Fruit fly (Drosophila melanogaster) Kc167 (cell line): Measurements from ENCODE around the gene niki.

ENCODE experiments used
- Myc ChIP-seq: fragments of >200 bp; optimal IDR thresholded peaks from 2 replicates; lab custom pipeline; 2017; ENCODE audit warnings: missing external identifiers
- Sin3A ChIP-seq: fragments of >200 bp; optimal IDR thresholded peaks from 2 replicates; lab custom pipeline; 2018; ENCODE audit warnings: missing external identifiers
- h ChIP-seq: fragments of >200 bp; optimal IDR thresholded peaks from 3 replicates; lab custom pipeline; 2018; ENCODE audit warnings: missing external identifiers
- insv ChIP-seq: fragments of >200 bp; optimal IDR thresholded peaks from 3 replicates; lab custom pipeline; 2018; ENCODE audit warnings: missing external identifiers
- psq ChIP-seq: fragments of >200 bp; optimal IDR thresholded peaks from 2 replicates; lab custom pipeline; 2017; ENCODE audit warnings: missing external identifiers
- ttk ChIP-seq: sonication (Bioruptor generic); optimal IDR thresholded peaks from 2 replicates; lab custom pipeline; 2017; ENCODE audit warnings: missing external identifiers

The niki gene

dm6 chr3R:24787042-24787565, 38.3 kb downstream of the niki start, which contains the start of gene CG5805:
Gene CG5805, minus strand, starts transcription at chr3R:24787421.
- no peak for TF ChIP-seq psq
- no peak for TF ChIP-seq Myc
- no peak for TF ChIP-seq insv (lab: Kevin White, UChicago)
- no peak for TF ChIP-seq ttk (lab: Kevin White, UChicago)
- no peak for TF ChIP-seq Sin3A (lab: Kevin White, UChicago)
- no peak for TF ChIP-seq h (lab: Kevin White, UChicago)

- TF ChIP-seq Myc (no peak), h (lab: Kevin White, UChicago) (no peak), ttk (lab: Kevin White, UChicago) (no peak), Sin3A (lab: Kevin White, UChicago) (no peak), psq (no peak), insv (lab: Kevin White, UChicago) (no peak)
These were observed 47.2 kb downstream of the niki start for dm6 chr3R:24778218-24778739.

DNA sequence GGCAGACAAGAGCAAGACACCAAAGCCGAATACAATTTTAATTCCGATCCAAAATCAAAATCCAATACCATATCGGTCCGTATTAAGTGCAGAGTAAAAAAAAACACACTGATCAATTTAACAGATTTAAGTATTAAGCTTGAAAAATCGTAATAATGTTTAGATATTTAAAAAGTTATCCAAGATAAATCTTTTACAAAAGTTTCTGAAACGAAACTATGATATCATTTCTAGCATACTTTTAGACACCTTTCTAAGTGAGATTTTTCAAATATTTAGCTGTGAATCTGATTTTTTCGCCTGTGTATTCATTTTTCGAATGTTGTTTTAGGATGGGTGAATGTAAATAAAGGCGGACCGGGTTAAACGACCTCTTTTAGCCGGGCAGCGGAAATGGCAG, 48.3 kb downstream of the niki start:
- TF ChIP-seq ttk (lab: Kevin White, UChicago) (no peak), h (lab: Kevin White, UChicago) (no peak), psq (no peak), Sin3A (lab: Kevin White, UChicago) (no peak), insv (lab: Kevin White, UChicago) (no peak), Myc (no peak)

dm6 chr3R:24773422-24773821, 52.0 kb downstream of the niki start:
- no peak for TF ChIP-seq insv (lab: Kevin White, UChicago)
- TF ChIP-seq Sin3A (lab: Kevin White, UChicago): no peak

DNA sequence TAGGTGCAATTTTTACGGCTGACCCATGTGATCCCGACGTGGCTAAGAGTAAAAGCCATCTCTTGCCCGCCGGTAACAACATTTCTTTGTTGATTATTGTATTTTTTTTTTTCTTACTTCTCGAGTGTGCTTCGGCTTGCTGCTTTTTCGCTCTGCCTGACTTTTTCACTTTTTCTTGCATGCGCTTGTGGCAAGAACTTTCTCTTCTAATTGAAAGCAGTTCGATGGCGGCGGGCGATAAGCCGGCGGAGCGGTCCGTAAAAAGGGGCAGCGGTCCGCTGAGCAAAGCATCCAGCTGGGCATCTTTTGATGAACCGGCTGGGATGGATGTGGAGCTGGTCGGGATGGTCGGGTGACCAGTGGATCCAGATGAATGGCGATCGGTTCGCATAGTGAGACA, 52.4 kb downstream of the niki start:
- TF ChIP-seq psq (no peak), ttk (lab: Kevin White, UChicago) (no peak), h (lab: Kevin White, UChicago) (no peak), Sin3A (lab: Kevin White, UChicago) (no peak), insv (lab: Kevin White, UChicago) (no peak), Myc (no peak)
